Fruit fly (Drosophila melanogaster): ENCODE data around the gene CG42780.

CG42780 gene

dm6 chrX:7334801-7335176 is 2.8 kb upstream of the CG42780 start (continued):
- TF ChIP-seq dysf (GFP tag; IDR thresholded peaks at IDR 0.05) (peak; percentile 85), CG17186 (GFP tag; optimal IDR thresholded peaks at IDR 0.05) (no peak), salm (tag; optimal IDR thresholded peaks at IDR 0.05) (peak; percentile 51), CG6791 (GFP tag; IDR thresholded peaks at IDR 0.05; ENCODE audit: partially characterized antibody) (no peak), dmrt11E (tag; optimal IDR thresholded peaks at IDR 0.05) (peak; percentile 87), Sry-δ (GFP tag; optimal IDR thresholded peaks at IDR 0.05) (no peak), CG34422 (GFP tag; IDR thresholded peaks at IDR 0.05) (peak; percentile 53; the same call in 2 of the 3 replicates), ewg (GFP tag; optimal IDR thresholded peaks at IDR 0.05) (peak; percentile 45), slp2 (GFP tag; optimal IDR thresholded peaks at IDR 0.05) (no peak), BtbVII (GFP tag; optimal IDR thresholded peaks at IDR 0.05) (peak; percentile 74), CG18619 (GFP tag; optimal IDR thresholded peaks at IDR 0.05) (peak; percentile 78), Dll (GFP tag; IDR thresholded peaks at IDR 0.05; ENCODE audit: partially characterized antibody) (no peak), HmgD (GFP tag; optimal IDR thresholded peaks at IDR 0.05) (no peak), CG2889 (GFP tag; IDR thresholded peaks at IDR 0.05) (0 out of 3 replicates have a peak, but pooled peaks have one; percentile 66), ara (GFP tag; IDR thresholded peaks at IDR 0.05) (peak; percentile 31; the same call in 1 of the 2 replicates), lilli (GFP tag; optimal IDR thresholded peaks at IDR 0.05) (no peak), CkIIα-i1 (GFP tag; IDR thresholded peaks at IDR 0.05) (no peak), CG5245 (GFP tag; optimal IDR thresholded peaks at IDR 0.05) (no peak), CG11093 (GFP tag; IDR thresholded peaks at IDR 0.05) (peak; percentile 64; the same call in 1 of the 3 replicates), CG7556 (GFP tag; optimal IDR thresholded peaks at IDR 0.05) (peak; percentile 77), Neu2 (GFP tag; optimal IDR thresholded peaks at IDR 0.05; ENCODE audit: borderline replicate concordance) (no peak), gce (GFP tag; IDR thresholded peaks at IDR 0.05) (no peak), Usf (GFP tag; optimal IDR thresholded peaks at IDR 0.05) (no peak), oc (tag; optimal IDR thresholded peaks at IDR 0.05) (peak; percentile 10), Hr78 (GFP tag; optimal IDR thresholded peaks at IDR 0.05) (peak in 1 of 2 experiments; percentile 49), CG18599 (GFP tag; optimal IDR thresholded peaks at IDR 0.05) (peak; percentile 81), prd (optimal IDR thresholded peaks at IDR 0.05) (no peak), prd (GFP tag; IDR thresholded peaks at IDR 0.05) (peak; percentile 64), CG7987 (GFP tag; optimal IDR thresholded peaks at IDR 0.05) (peak; percentile 11), CG11723 (GFP tag; optimal IDR thresholded peaks at IDR 0.05) (peak; percentile 51), Eip74EF (GFP tag; optimal IDR thresholded peaks at IDR 0.05) (peak in 1 of 2 experiments; percentile 85), Trl (optimal IDR thresholded peaks at IDR 0.05) (no peak), Trl (GFP tag; optimal IDR thresholded peaks at IDR 0.05) (no peak), CG15514 (GFP tag; optimal IDR thresholded peaks at IDR 0.05) (peak; percentile 64), CG6689 (GFP tag; IDR thresholded peaks at IDR 0.05) (peak; percentile 82), aop (GFP tag; IDR thresholded peaks at IDR 0.05) (no peak), gfzf (GFP tag; optimal IDR thresholded peaks at IDR 0.05) (no peak), hth (optimal IDR thresholded peaks at IDR 0.05) (no peak), CG10209 (GFP tag; optimal IDR thresholded peaks at IDR 0.05) (peak; percentile 76), CHES-1-like (GFP tag; optimal IDR thresholded peaks at IDR 0.05) (no peak), Dp (GFP tag; optimal IDR thresholded peaks at IDR 0.05) (no peak), lov (optimal IDR thresholded peaks at IDR 0.05) (no peak), lov (GFP tag; IDR thresholded peaks at IDR 0.05) (no peak), YL-1 (GFP tag; optimal IDR thresholded peaks at IDR 0.05) (no peak), CG9817 (tag; optimal IDR thresholded peaks at IDR 0.05) (peak; percentile 68), stc (GFP tag; IDR thresholded peaks at IDR 0.05) (peak; percentile 62), zfh2 (GFP tag; optimal IDR thresholded peaks at IDR 0.05) (no peak), Opbp (GFP tag; IDR thresholded peaks at IDR 0.05; ENCODE audit: partially characterized antibody) (no peak), kni (GFP tag; optimal IDR thresholded peaks at IDR 0.05) (no peak), CG10462 (GFP tag; optimal IDR thresholded peaks at IDR 0.05) (peak; percentile 55), CG4617 (GFP tag; optimal IDR thresholded peaks at IDR 0.05; ENCODE audit: borderline replicate concordance) (peak; percentile 2)
